Fruit fly (Drosophila melanogaster) whole organism, embryonic: ENCODE results near the gene CG33090.

ENCODE experiments used
- Ada2b ChIP-seq: fragments of 200-800 bp; sonication (Bioruptor generic); IDR thresholded peaks from 2 replicates; pipeline ENCODE4 v1.3.6; 2022; ENCODE audit warnings: missing biosample characterization, missing genetic modification characterization
- BtbVII ChIP-seq: fragments of 200-800 bp; sonication (Bioruptor generic); optimal IDR thresholded peaks from 3 replicates; lab custom pipeline; 2017; ENCODE audit warnings: missing biosample characterization, mild to moderate bottlenecking, missing genetic modification characterization
- Bteb2 ChIP-seq: fragments of 200-800 bp; sonication (Bioruptor generic); optimal IDR thresholded peaks from 2 replicates; lab custom pipeline; 2016; ENCODE audit warnings: missing biosample characterization, missing genetic modification characterization
- CG10209 ChIP-seq: fragments of 200-800 bp; sonication (Bioruptor generic); optimal IDR thresholded peaks from 3 replicates; lab custom pipeline; 2017; ENCODE audit warnings: missing biosample characterization, mild to moderate bottlenecking, missing genetic modification characterization, missing genetic modification reagents
- CG12219 ChIP-seq: fragments of 200-800 bp; sonication (Bioruptor generic); optimal IDR thresholded peaks from 3 replicates; lab custom pipeline; 2018; ENCODE audit warnings: missing biosample characterization, mild to moderate bottlenecking, missing genetic modification characterization
- CG12769 ChIP-seq: fragments of 200-800 bp; sonication (Bioruptor generic); optimal IDR thresholded peaks from 2 replicates; lab custom pipeline; 2019; ENCODE audit warnings: missing biosample characterization, mild to moderate bottlenecking, missing genetic modification characterization, moderate library complexity
- CG12942 ChIP-seq: fragments of 200-800 bp; sonication (Bioruptor generic); optimal IDR thresholded peaks from 3 replicates; lab custom pipeline; 2016; ENCODE audit warnings: missing biosample characterization, missing genetic modification characterization
- CG13424 ChIP-seq: fragments of 200-800 bp; sonication (Bioruptor generic); optimal IDR thresholded peaks from 2 replicates; lab custom pipeline; 2019; ENCODE audit warnings: missing biosample characterization, mild to moderate bottlenecking, missing genetic modification characterization, moderate library complexity
- CG14710 ChIP-seq: fragments of 200-800 bp; sonication (Bioruptor generic); optimal IDR thresholded peaks from 3 replicates; lab custom pipeline; 2019; ENCODE audit warnings: missing biosample characterization, mild to moderate bottlenecking, missing genetic modification characterization, moderate library complexity
- CG15479 ChIP-seq: fragments of 200-800 bp; sonication (Bioruptor generic); optimal IDR thresholded peaks from 3 replicates; lab custom pipeline; 2019; ENCODE audit warnings: missing biosample characterization, mild to moderate bottlenecking, missing genetic modification characterization, moderate library complexity
- CG1647 ChIP-seq: fragments of 200-800 bp; sonication (Bioruptor generic); optimal IDR thresholded peaks from 3 replicates; lab custom pipeline; 2016; ENCODE audit warnings: missing biosample characterization, missing genetic modification characterization
- CG16815 ChIP-seq: fragments of 200-800 bp; sonication (Bioruptor generic); optimal IDR thresholded peaks from 3 replicates; lab custom pipeline; 2017; ENCODE audit warnings: missing biosample characterization, mild to moderate bottlenecking, missing genetic modification characterization
- CG1832 ChIP-seq: fragments of 200-800 bp; sonication (Bioruptor generic); optimal IDR thresholded peaks from 2 replicates; lab custom pipeline; 2017; ENCODE audit warnings: missing biosample characterization, mild to moderate bottlenecking, missing genetic modification characterization, inconsistent platforms
- CG30431 ChIP-seq: fragments of 200-800 bp; sonication (Bioruptor generic); optimal IDR thresholded peaks from 2 replicates; lab custom pipeline; 2017; ENCODE audit warnings: missing biosample characterization, missing genetic modification characterization
- CG3995 ChIP-seq: fragments of 200-800 bp; sonication (Bioruptor generic); optimal IDR thresholded peaks from 3 replicates; lab custom pipeline; 2016; ENCODE audit warnings: missing biosample characterization, missing genetic modification characterization
- CG4424 ChIP-seq: fragments of 200-800 bp; sonication (Bioruptor generic); optimal IDR thresholded peaks from 3 replicates; lab custom pipeline; 2016; ENCODE audit warnings: missing biosample characterization, missing genetic modification characterization
- CG6175 ChIP-seq: fragments of 200-800 bp; sonication (Bioruptor generic); IDR thresholded peaks from 3 replicates; pipeline ENCODE4 v1.3.6; 2022; ENCODE audit warnings: missing biosample characterization, missing genetic modification characterization
- CG8089 ChIP-seq: fragments of 200-800 bp; sonication (Bioruptor generic); optimal IDR thresholded peaks from 3 replicates; lab custom pipeline; 2016; ENCODE audit warnings: missing biosample characterization, missing genetic modification characterization
- CG8290 ChIP-seq, 3 experiments: fragments of 200-800 bp; sonication (Bioruptor generic); optimal IDR thresholded peaks; 2 replicates each; lab custom pipeline; 2016 to 2019; ENCODE audit warnings: missing biosample characterization in 3 of 3, missing genetic modification characterization in 3 of 3, mild to moderate bottlenecking in 2 of 3, moderate library complexity in 1 of 3
- CG8924 ChIP-seq: fragments of 200-800 bp; optimal IDR thresholded peaks from 3 replicates; lab custom pipeline; 2019; ENCODE audit warnings: missing biosample characterization, mild to moderate bottlenecking, missing genetic modification characterization, moderate library complexity
- CG9797 ChIP-seq: fragments of 200-800 bp; sonication (Bioruptor generic); optimal IDR thresholded peaks from 3 replicates; lab custom pipeline; 2018; ENCODE audit warnings: missing biosample characterization, mild to moderate bottlenecking, missing genetic modification characterization
- CoRest ChIP-seq: fragments of 200-800 bp; sonication (Bioruptor generic); optimal IDR thresholded peaks from 3 replicates; lab custom pipeline; 2018; ENCODE audit warnings: missing biosample characterization, mild to moderate bottlenecking, missing genetic modification characterization, moderate library complexity
- D19B ChIP-seq: fragments of 200-800 bp; sonication (Bioruptor generic); optimal IDR thresholded peaks from 2 replicates; lab custom pipeline; 2017; ENCODE audit warnings: missing biosample characterization, mild to moderate bottlenecking, missing genetic modification characterization
- Dref ChIP-seq: fragments of 200-800 bp; sonication (Bioruptor generic); IDR thresholded peaks from 2 replicates; pipeline ENCODE4 v1.3.6; 2022; ENCODE audit warnings: missing biosample characterization, missing genetic modification characterization
- E2f1 ChIP-seq: fragments of 200-800 bp; sonication (Bioruptor generic); IDR thresholded peaks from 2 replicates; pipeline ENCODE4 v1.3.6; 2022; ENCODE audit warnings: missing biosample characterization, missing genetic modification characterization
- Eip74EF ChIP-seq, 2 experiments: fragments of 200-800 bp in 1 of 2; fragments of >200 bp in 1 of 2; sonication (Bioruptor generic) in 1 of 2; optimal IDR thresholded peaks; 2 replicates each; lab custom pipeline; 2017 to 2019; ENCODE audit warnings: missing biosample characterization in 2 of 2, missing genetic modification characterization in 2 of 2, mild to moderate bottlenecking in 1 of 2, moderate library complexity in 1 of 2
- Elba2 ChIP-seq: fragments of 200-800 bp; sonication (Bioruptor generic); optimal IDR thresholded peaks from 3 replicates; lab custom pipeline; 2016; ENCODE audit warnings: missing biosample characterization, missing genetic modification characterization
- Mrtf ChIP-seq: fragments of 200-800 bp; sonication (Bioruptor generic); IDR thresholded peaks from 3 replicates; pipeline ENCODE4 v1.3.6; 2022; ENCODE audit warnings: missing biosample characterization, missing genetic modification characterization
- NC2β ChIP-seq: fragments of 200-800 bp; sonication (Bioruptor generic); optimal IDR thresholded peaks from 2 replicates; lab custom pipeline; 2016; ENCODE audit warnings: missing biosample characterization, missing genetic modification characterization
- Nf-YA ChIP-seq: fragments of 200-800 bp; sonication (Bioruptor generic); IDR thresholded peaks from 2 replicates; pipeline ENCODE4 v1.3.6; 2022; ENCODE audit warnings: missing biosample characterization, missing genetic modification characterization
- NfI ChIP-seq: fragments of 200-800 bp; sonication (Bioruptor generic); optimal IDR thresholded peaks from 3 replicates; lab custom pipeline; 2018; ENCODE audit warnings: missing biosample characterization, mild to moderate bottlenecking, missing genetic modification characterization, moderate library complexity
- al ChIP-seq: fragments of 200-800 bp; sonication (Bioruptor generic); IDR thresholded peaks from 2 replicates; pipeline ENCODE4 v1.3.6; 2022; ENCODE audit warnings: missing biosample characterization, missing genetic modification characterization
- amos ChIP-seq: fragments of 200-800 bp; sonication (Bioruptor generic); IDR thresholded peaks from 2 replicates; pipeline ENCODE4 v1.3.6; 2022; ENCODE audit warnings: missing biosample characterization, missing genetic modification characterization; ENCODE audit not compliant: partially characterized antibody
- bbx ChIP-seq: fragments of 200-800 bp; sonication (Bioruptor generic); IDR thresholded peaks from 2 replicates; pipeline ENCODE4 v1.3.6; 2022; ENCODE audit warnings: missing biosample characterization, missing genetic modification characterization; ENCODE audit not compliant: partially characterized antibody
- bigmax ChIP-seq: fragments of 200-800 bp; sonication (Bioruptor generic); optimal IDR thresholded peaks from 2 replicates; lab custom pipeline; 2018; ENCODE audit warnings: missing biosample characterization, mild to moderate bottlenecking, missing genetic modification characterization
- crp ChIP-seq, 2 experiments: fragments of 200-800 bp; sonication (Bioruptor generic); optimal IDR thresholded peaks; 2 replicates in 1 of 2; 3 replicates in 1 of 2; lab custom pipeline; 2017; ENCODE audit warnings: missing biosample characterization in 2 of 2, missing genetic modification characterization in 2 of 2, mild to moderate bottlenecking in 1 of 2, moderate library complexity in 1 of 2
- dan ChIP-seq: fragments of 200-800 bp; sonication (Bioruptor generic); IDR thresholded peaks from 2 replicates; pipeline ENCODE4 v1.3.6; 2022; ENCODE audit warnings: missing biosample characterization, missing genetic modification characterization
- en ChIP-seq: fragments of 200-800 bp; sonication (Bioruptor generic); optimal IDR thresholded peaks from 2 replicates; lab custom pipeline; 2016; ENCODE audit warnings: missing biosample characterization, missing genetic modification characterization
- knrl ChIP-seq: fragments of 200-800 bp; sonication (Bioruptor generic); IDR thresholded peaks from 3 replicates; pipeline ENCODE4 v1.3.6; 2022; ENCODE audit warnings: missing biosample characterization, missing genetic modification characterization; ENCODE audit not compliant: partially characterized antibody
- lola ChIP-seq, 3 experiments: fragments of >200 bp in 2 of 3; fragments of 200-800 bp in 1 of 3; sonication (Bioruptor generic) in 1 of 3; optimal IDR thresholded peaks; 2 replicates each; lab custom pipeline; 2017 to 2019; ENCODE audit warnings: missing biosample characterization in 3 of 3, missing genetic modification characterization in 3 of 3, mild to moderate bottlenecking in 1 of 3, moderate library complexity in 1 of 3
- mirr ChIP-seq: fragments of 200-800 bp; sonication (Bioruptor generic); optimal IDR thresholded peaks from 3 replicates; lab custom pipeline; 2018; ENCODE audit warnings: missing biosample characterization, mild to moderate bottlenecking, missing genetic modification characterization
- nau ChIP-seq: fragments of 200-800 bp; sonication (Bioruptor generic); optimal IDR thresholded peaks from 3 replicates; lab custom pipeline; 2017; ENCODE audit warnings: missing biosample characterization, mild to moderate bottlenecking, missing genetic modification characterization, missing genetic modification reagents
- sens ChIP-seq: fragments of 200-800 bp; sonication (Bioruptor generic); peaks from one replicate; lab custom pipeline; 2016; ENCODE audit warnings: missing biosample characterization, missing genetic modification characterization
- trem ChIP-seq: fragments of 200-800 bp; optimal IDR thresholded peaks from 3 replicates; lab custom pipeline; 2019; ENCODE audit warnings: missing biosample characterization, mild to moderate bottlenecking, missing genetic modification characterization, moderate library complexity
- tup ChIP-seq: fragments of 200-800 bp; sonication (Bioruptor generic); optimal IDR thresholded peaks from 2 replicates; lab custom pipeline; 2016; ENCODE audit warnings: missing biosample characterization, mild to moderate bottlenecking, missing genetic modification characterization, moderate library complexity
- vfl ChIP-seq: fragments of 200-800 bp; sonication (Bioruptor generic); optimal IDR thresholded peaks from 2 replicates; lab custom pipeline; 2016; ENCODE audit warnings: missing biosample characterization, missing genetic modification characterization
- wek ChIP-seq: fragments of 200-800 bp; sonication (Bioruptor generic); optimal IDR thresholded peaks from 3 replicates; lab custom pipeline; 2018; ENCODE audit warnings: missing biosample characterization, mild to moderate bottlenecking, missing genetic modification characterization, moderate library complexity
- wor ChIP-seq: fragments of 200-800 bp; sonication (Bioruptor generic); IDR thresholded peaks from 2 replicates; pipeline ENCODE4 v1.3.6; 2022; ENCODE audit warnings: missing biosample characterization, missing genetic modification characterization

Gene CG33090

dm6 chr2L:14394298-14395064 is 60.5 kb downstream of the CG33090 start (continued):
- TF ChIP-seq CG10209 (GFP tag; lab: Kevin White, UChicago) = no peak
- TF ChIP-seq E2f1 (GFP tag; lab: Robert Waterston, UW) = no peak
- peak; percentile 33 for TF ChIP-seq NfI
- no peak for TF ChIP-seq lola (GFP tag; optimal IDR thresholded peaks at IDR 0.05; lab: Kevin White, UChicago)
- peak; percentile 16 for TF ChIP-seq CG13424
- TF ChIP-seq CG30431 (GFP tag; lab: Kevin White, UChicago) = no peak
- no peak for TF ChIP-seq CG8290 (GFP tag; optimal IDR thresholded peaks at IDR 0.05; lab: Kevin White, UChicago)
- TF ChIP-seq CG8290 (tag; optimal IDR thresholded peaks at IDR 0.05; lab: Kevin White, UChicago) = peak in 1 of 2 experiments; percentile 20
- TF ChIP-seq mirr (GFP tag; lab: Kevin White, UChicago) = peak; percentile 69
- no peak for TF ChIP-seq CG1647 (GFP tag; lab: Kevin White, UChicago)
- no peak for TF ChIP-seq knrl (GFP tag; lab: Robert Waterston, UW)
- TF ChIP-seq CG8089 (GFP tag; lab: Kevin White, UChicago) = no peak
- TF ChIP-seq CG8924 = peak; percentile 17
- no peak for TF ChIP-seq en (GFP tag; lab: Kevin White, UChicago)
- no peak for TF ChIP-seq NC2β (GFP tag; lab: Kevin White, UChicago)
- no peak for TF ChIP-seq CG3995 (GFP tag; lab: Kevin White, UChicago)
- no peak for TF ChIP-seq CG14710
- no peak for TF ChIP-seq al
- TF ChIP-seq tup (GFP tag; lab: Kevin White, UChicago) = no peak
- TF ChIP-seq CG4424 (GFP tag; lab: Kevin White, UChicago) = peak; percentile 16
- TF ChIP-seq CG16815 (GFP tag; lab: Kevin White, UChicago) = peak; percentile 1
- no peak for TF ChIP-seq amos (GFP tag; lab: Robert Waterston, UW)
- TF ChIP-seq vfl = no peak
- no peak for TF ChIP-seq wor (GFP tag; lab: Robert Waterston, UW)
- peak; percentile 28 for TF ChIP-seq bigmax
- peak; percentile 78 for TF ChIP-seq CG6175 (GFP tag; lab: Robert Waterston, UW)
- no peak for TF ChIP-seq CG15479 (GFP tag; lab: Kevin White, UChicago)
- TF ChIP-seq Dref (GFP tag; lab: Robert Waterston, UW) = no peak
- TF ChIP-seq CG1832 (GFP tag; lab: Kevin White, UChicago) = no peak
- TF ChIP-seq Nf-YA (GFP tag; lab: Robert Waterston, UW) = no peak
- TF ChIP-seq Elba2 = no peak
- no peak for TF ChIP-seq Bteb2
- no peak for TF ChIP-seq crp (GFP tag; optimal IDR thresholded peaks at IDR 0.05; lab: Kevin White, UChicago)
- TF ChIP-seq CG12942 (GFP tag; lab: Kevin White, UChicago) = no peak
- TF ChIP-seq dan (GFP tag; lab: Robert Waterston, UW) = no peak
- TF ChIP-seq CG9797 (GFP tag; lab: Kevin White, UChicago) = no peak
- peak; percentile 21 for TF ChIP-seq CG12219
- TF ChIP-seq wek (GFP tag; lab: Kevin White, UChicago) = peak; percentile 65
- TF ChIP-seq D19B (GFP tag; lab: Kevin White, UChicago) = peak; percentile 91
- peak in 1 of 2 experiments; percentile 68 for TF ChIP-seq Eip74EF (GFP tag; optimal IDR thresholded peaks at IDR 0.05; lab: Kevin White, UChicago)
- peak; percentile 74 for TF ChIP-seq BtbVII (GFP tag; lab: Kevin White, UChicago)
- no peak for TF ChIP-seq bbx (GFP tag; lab: Robert Waterston, UW)
- TF ChIP-seq CoRest (tag; lab: Kevin White, UChicago) = peak; percentile 31
- peak; percentile 40 for TF ChIP-seq trem (tag; lab: Kevin White, UChicago)
- TF ChIP-seq nau (GFP tag; lab: Kevin White, UChicago) = peak; percentile 36
- peak; percentile 39 for TF ChIP-seq sens
- TF ChIP-seq CG12769 (tag; lab: Kevin White, UChicago) = peak; percentile 13
- TF ChIP-seq Ada2b (GFP tag; lab: Robert Waterston, UW) = no peak
- TF ChIP-seq Mrtf = no peak
